Worm (Caenorhabditis elegans): ENCODE results near the gene R05H10.3.

DNA sequence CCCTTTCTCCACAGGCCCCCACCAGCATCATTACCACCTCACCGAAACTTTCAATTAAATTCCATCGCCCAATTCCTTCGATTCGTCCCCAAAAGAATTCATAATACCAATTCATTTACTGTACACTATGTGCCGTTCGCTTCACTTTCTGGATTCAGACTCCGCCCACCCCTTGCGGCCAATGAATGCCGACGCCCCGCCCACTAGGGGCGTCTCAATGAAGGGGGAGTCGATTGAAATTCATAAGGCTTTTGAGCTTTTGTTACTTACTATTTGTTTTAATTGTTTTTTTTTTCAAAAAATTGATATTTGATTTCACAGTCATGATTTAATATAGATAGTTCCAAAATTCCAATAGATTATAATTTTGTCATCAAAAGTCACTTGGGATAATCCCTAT, 26.8 kb downstream of the R05H10.3 start:
- TF ChIP-seq snpc-4 (GFP tag; optimal IDR thresholded peaks at IDR 0.05) (no peak), snpc-4 (tag; optimal IDR thresholded peaks at IDR 0.05) (no peak), mel-28 (tag; optimal IDR thresholded peaks at IDR 0.05; ENCODE audit: borderline replicate concordance) (no peak)
